Fruit fly (Drosophila melanogaster): ENCODE results near the gene Rpn3.

Rpn3 gene

dm6 chr2L:19093868-19094267, 42.3 kb downstream of the Rpn3 start (continued):
- TF ChIP-seq seq (GFP tag; IDR thresholded peaks at IDR 0.05) = peak; percentile 42; the same call in 1 of the 2 replicates
- TF ChIP-seq abd-A (tag; optimal IDR thresholded peaks at IDR 0.05) = peak; percentile 93

dm6 chr2L:19096361-19096760, 44.8 kb downstream of the Rpn3 start:
- TF ChIP-seq CG14710 (tag; optimal IDR thresholded peaks at IDR 0.05) = no peak
- TF ChIP-seq slou (GFP tag; optimal IDR thresholded peaks at IDR 0.05) = no peak
- no peak for TF ChIP-seq CG14014 (GFP tag; IDR thresholded peaks at IDR 0.05)
- TF ChIP-seq toy (GFP tag; IDR thresholded peaks at IDR 0.05) = no peak
- TF ChIP-seq vnd (GFP tag; IDR thresholded peaks at IDR 0.05; ENCODE audit: partially characterized antibody) = peak; percentile 82
- no peak for TF ChIP-seq pfk (GFP tag; optimal IDR thresholded peaks at IDR 0.05)
- no peak for TF ChIP-seq CG14965 (GFP tag; optimal IDR thresholded peaks at IDR 0.05; ENCODE audit: borderline replicate concordance)
- peak; percentile 80 for TF ChIP-seq sens (GFP tag)
- no peak for TF ChIP-seq trh (GFP tag; optimal IDR thresholded peaks at IDR 0.05)
- peak; percentile 96 for TF ChIP-seq Vsx1 (GFP tag; optimal IDR thresholded peaks at IDR 0.05)
- no peak for TF ChIP-seq cato (GFP tag; optimal IDR thresholded peaks at IDR 0.05; ENCODE audit: borderline replicate concordance)
- no peak for TF ChIP-seq cas (GFP tag; IDR thresholded peaks at IDR 0.05)
- no peak for TF ChIP-seq CG7928 (GFP tag; optimal IDR thresholded peaks at IDR 0.05)
- no peak for TF ChIP-seq Hand (GFP tag; optimal IDR thresholded peaks at IDR 0.05)
- peak; percentile 92 for TF ChIP-seq twi (tag; optimal IDR thresholded peaks at IDR 0.05)
- no peak for TF ChIP-seq CG9609 (GFP tag; optimal IDR thresholded peaks at IDR 0.05)
- TF ChIP-seq emc (GFP tag; optimal IDR thresholded peaks at IDR 0.05) = no peak
- TF ChIP-seq zen (tag; optimal IDR thresholded peaks at IDR 0.05) = no peak
- no peak for TF ChIP-seq org-1 (GFP tag; optimal IDR thresholded peaks at IDR 0.05)
- no peak for TF ChIP-seq mld (GFP tag; IDR thresholded peaks at IDR 0.05; ENCODE audit: partially characterized antibody)
- no peak for TF ChIP-seq B-H2 (GFP tag; optimal IDR thresholded peaks at IDR 0.05)
- TF ChIP-seq CG16815 (GFP tag; optimal IDR thresholded peaks at IDR 0.05) = no peak
- TF ChIP-seq NK7.1 (GFP tag; optimal IDR thresholded peaks at IDR 0.05) = no peak
- peak; percentile 80 for TF ChIP-seq grn (GFP tag; optimal IDR thresholded peaks at IDR 0.05)
- no peak for TF ChIP-seq CG12942 (GFP tag; optimal IDR thresholded peaks at IDR 0.05)
- TF ChIP-seq CG11560 (tag; IDR thresholded peaks at IDR 0.05) = no peak
- no peak for TF ChIP-seq CG11093 (GFP tag; IDR thresholded peaks at IDR 0.05)
- no peak for TF ChIP-seq Rfx (GFP tag; IDR thresholded peaks at IDR 0.05)
- TF ChIP-seq NC2α (GFP tag; optimal IDR thresholded peaks at IDR 0.05) = no peak
- TF ChIP-seq ham (GFP tag; IDR thresholded peaks at IDR 0.05) = no peak
- no peak for TF ChIP-seq NfI (GFP tag; optimal IDR thresholded peaks at IDR 0.05)
- TF ChIP-seq Hr78 (GFP tag; optimal IDR thresholded peaks at IDR 0.05) = peak in 1 of 2 experiments; percentile 55
- no peak for TF ChIP-seq CG15073 (GFP tag; optimal IDR thresholded peaks at IDR 0.05)
- no peak for TF ChIP-seq lov (optimal IDR thresholded peaks at IDR 0.05)
- no peak for TF ChIP-seq lov (GFP tag; IDR thresholded peaks at IDR 0.05)
- TF ChIP-seq CG34422 (GFP tag; IDR thresholded peaks at IDR 0.05) = 0 out of 3 replicates have a peak, but pooled peaks have one; percentile 11
- no peak for TF ChIP-seq CG1792 (GFP tag; optimal IDR thresholded peaks at IDR 0.05)
- peak; percentile 20 for TF ChIP-seq CG12769 (tag; optimal IDR thresholded peaks at IDR 0.05)
- no peak for TF ChIP-seq CG2678 (tag; optimal IDR thresholded peaks at IDR 0.05)
- TF ChIP-seq zfh1 (GFP tag; IDR thresholded peaks at IDR 0.05) = no peak
- no peak for TF ChIP-seq Dll (GFP tag; IDR thresholded peaks at IDR 0.05; ENCODE audit: partially characterized antibody)
- TF ChIP-seq Atf-2 (GFP tag; optimal IDR thresholded peaks at IDR 0.05) = no peak
- TF ChIP-seq bab2 (GFP tag; optimal IDR thresholded peaks at IDR 0.05) = no peak
- TF ChIP-seq klu (GFP tag; IDR thresholded peaks at IDR 0.05) = no peak
- TF ChIP-seq CG3847 (GFP tag; IDR thresholded peaks at IDR 0.05) = no peak
- no peak for TF ChIP-seq CG30431 (GFP tag; optimal IDR thresholded peaks at IDR 0.05)
- no peak for TF ChIP-seq CG16863 (GFP tag; optimal IDR thresholded peaks at IDR 0.05)
- no peak for TF ChIP-seq CG6654 (GFP tag; optimal IDR thresholded peaks at IDR 0.05)
- no peak for TF ChIP-seq dati (GFP tag; IDR thresholded peaks at IDR 0.05)
